Fruit fly (Drosophila melanogaster) whole organism, adult: Measurements from ENCODE around the gene CG45544.

Source experiments
- CG11617 ChIP-seq: fragments of 200-800 bp; sonication (Bioruptor generic); optimal IDR thresholded peaks from 2 replicates; lab custom pipeline; 2017; ENCODE audit warnings: mild to moderate bottlenecking, missing biosample characterization, missing genetic modification reagents, missing genetic modification characterization
- CG12768 ChIP-seq: fragments of 200-800 bp; sonication (Bioruptor generic); optimal IDR thresholded peaks from 2 replicates; lab custom pipeline; 2017; ENCODE audit warnings: missing biosample characterization, missing genetic modification characterization, mild to moderate bottlenecking, moderate library complexity, missing genetic modification reagents
- CG14711 ChIP-seq: fragments of 200-800 bp; sonication (Bioruptor generic); optimal IDR thresholded peaks from 2 replicates; lab custom pipeline; 2018; ENCODE audit warnings: missing biosample characterization, mild to moderate bottlenecking, missing genetic modification characterization, moderate library complexity
- CG1620 ChIP-seq: fragments of 200-800 bp; sonication (Bioruptor generic); optimal IDR thresholded peaks from 2 replicates; lab custom pipeline; 2016; ENCODE audit warnings: missing biosample characterization, missing genetic modification characterization
- CG33017 ChIP-seq: fragments of 200-800 bp; sonication (Bioruptor generic); optimal IDR thresholded peaks from 2 replicates; lab custom pipeline; 2018; ENCODE audit warnings: missing biosample characterization, mild to moderate bottlenecking, missing genetic modification characterization, moderate library complexity
- CG7045 ChIP-seq: fragments of 200-800 bp; sonication (Bioruptor generic); optimal IDR thresholded peaks from 2 replicates; lab custom pipeline; 2017; ENCODE audit warnings: missing biosample characterization, mild to moderate bottlenecking, missing genetic modification characterization
- CG7101 ChIP-seq: fragments of 200-800 bp; sonication (Bioruptor generic); optimal IDR thresholded peaks from 2 replicates; lab custom pipeline; 2018; ENCODE audit warnings: missing biosample characterization, mild to moderate bottlenecking, missing genetic modification characterization, moderate library complexity
- Clk ChIP-seq: fragments of 200-800 bp; sonication (Bioruptor generic); optimal IDR thresholded peaks from 2 replicates; lab custom pipeline; 2017; ENCODE audit warnings: missing biosample characterization, missing genetic modification characterization
- Crg-1 ChIP-seq: fragments of 200-800 bp; sonication (Bioruptor generic); optimal IDR thresholded peaks from 2 replicates; lab custom pipeline; 2016; ENCODE audit warnings: missing biosample characterization, missing genetic modification characterization
- Mnt ChIP-seq: fragments of 200-800 bp; sonication (Bioruptor generic); optimal IDR thresholded peaks from 2 replicates; lab custom pipeline; 2016; ENCODE audit warnings: missing biosample characterization, mild to moderate bottlenecking, missing genetic modification characterization
- bab1 ChIP-seq: fragments of 200-800 bp; sonication (Bioruptor generic); optimal IDR thresholded peaks from 3 replicates; lab custom pipeline; 2019; ENCODE audit warnings: missing biosample characterization, mild to moderate bottlenecking, missing genetic modification characterization, moderate library complexity
- cic ChIP-seq: fragments of 200-800 bp; sonication (Bioruptor generic); optimal IDR thresholded peaks from 2 replicates; lab custom pipeline; 2017; ENCODE audit warnings: missing biosample characterization, mild to moderate bottlenecking, missing genetic modification characterization, moderate library complexity
- cnc ChIP-seq, 2 experiments: fragments of >200 bp; optimal IDR thresholded peaks; 2 replicates each; lab custom pipeline; 2017
- kay ChIP-seq: fragments of 200-800 bp; sonication (Bioruptor generic); peaks from one replicate; lab custom pipeline; 2016; ENCODE audit warnings: missing biosample characterization, missing genetic modification characterization, borderline replicate concordance
- ovo ChIP-seq: fragments of 200-800 bp; sonication (Bioruptor generic); optimal IDR thresholded peaks from 2 replicates; lab custom pipeline; 2016; ENCODE audit warnings: missing biosample characterization, missing genetic modification characterization
- pad ChIP-seq: fragments of 200-800 bp; sonication (Bioruptor generic); optimal IDR thresholded peaks from 3 replicates; lab custom pipeline; 2017; ENCODE audit warnings: missing biosample characterization, missing genetic modification characterization, mild to moderate bottlenecking, moderate library complexity, missing genetic modification reagents
- tj ChIP-seq: fragments of 200-800 bp; sonication (Bioruptor generic); optimal IDR thresholded peaks from 3 replicates; lab custom pipeline; 2017; ENCODE audit warnings: missing biosample characterization, mild to moderate bottlenecking, missing genetic modification characterization, moderate library complexity
- toe ChIP-seq: fragments of 200-800 bp; sonication (Bioruptor generic); optimal IDR thresholded peaks from 2 replicates; lab custom pipeline; 2016; ENCODE audit warnings: missing biosample characterization, missing genetic modification characterization

CG45544 gene

dm6 chr3R:29251418-29251817 lies 4.9 kb upstream of the CG45544 start:
- TF ChIP-seq CG14711 (no peak), bab1 (GFP tag; lab: Kevin White, UChicago) (peak; percentile 53)

dm6 chr3R:29253874-29254273 lies 2.4 kb upstream of the CG45544 start:
- TF ChIP-seq CG33017 (no peak), cic (GFP tag; lab: Kevin White, UChicago) (no peak), CG12768 (GFP tag; lab: Kevin White, UChicago) (no peak), CG11617 (GFP tag; lab: Kevin White, UChicago) (no peak), CG1620 (GFP tag; lab: Kevin White, UChicago) (no peak), toe (GFP tag; lab: Kevin White, UChicago) (no peak), tj (GFP tag; lab: Kevin White, UChicago) (no peak), CG7045 (no peak), Crg-1 (GFP tag; lab: Kevin White, UChicago) (no peak), Mnt (GFP tag; lab: Kevin White, UChicago) (no peak), CG7101 (no peak), pad (GFP tag; lab: Kevin White, UChicago) (no peak), ovo (GFP tag; lab: Kevin White, UChicago) (no peak)

DNA sequence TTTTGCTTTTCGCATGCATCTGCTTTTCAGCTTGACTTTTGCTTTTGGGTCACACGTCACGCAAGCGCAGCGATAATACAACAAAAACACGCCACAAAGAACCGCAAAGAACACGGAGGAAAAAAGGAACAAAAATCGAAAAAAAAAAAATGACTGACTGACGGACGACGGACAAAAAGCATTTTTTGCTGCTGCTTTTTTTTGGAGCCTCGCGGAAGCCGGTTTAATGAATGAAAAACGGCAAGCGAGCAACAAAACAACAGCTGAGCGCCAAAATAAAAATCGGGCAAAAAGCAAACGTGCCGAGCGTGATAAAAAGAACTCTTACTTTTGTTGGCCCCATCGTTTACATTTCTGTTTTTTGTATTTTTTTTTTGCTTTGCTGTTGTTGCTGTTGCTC lies 1.9 kb upstream of the CG45544 start:
- TF ChIP-seq CG7101 = no peak
- peak; percentile 29 for TF ChIP-seq tj (GFP tag; lab: Kevin White, UChicago)

DNA sequence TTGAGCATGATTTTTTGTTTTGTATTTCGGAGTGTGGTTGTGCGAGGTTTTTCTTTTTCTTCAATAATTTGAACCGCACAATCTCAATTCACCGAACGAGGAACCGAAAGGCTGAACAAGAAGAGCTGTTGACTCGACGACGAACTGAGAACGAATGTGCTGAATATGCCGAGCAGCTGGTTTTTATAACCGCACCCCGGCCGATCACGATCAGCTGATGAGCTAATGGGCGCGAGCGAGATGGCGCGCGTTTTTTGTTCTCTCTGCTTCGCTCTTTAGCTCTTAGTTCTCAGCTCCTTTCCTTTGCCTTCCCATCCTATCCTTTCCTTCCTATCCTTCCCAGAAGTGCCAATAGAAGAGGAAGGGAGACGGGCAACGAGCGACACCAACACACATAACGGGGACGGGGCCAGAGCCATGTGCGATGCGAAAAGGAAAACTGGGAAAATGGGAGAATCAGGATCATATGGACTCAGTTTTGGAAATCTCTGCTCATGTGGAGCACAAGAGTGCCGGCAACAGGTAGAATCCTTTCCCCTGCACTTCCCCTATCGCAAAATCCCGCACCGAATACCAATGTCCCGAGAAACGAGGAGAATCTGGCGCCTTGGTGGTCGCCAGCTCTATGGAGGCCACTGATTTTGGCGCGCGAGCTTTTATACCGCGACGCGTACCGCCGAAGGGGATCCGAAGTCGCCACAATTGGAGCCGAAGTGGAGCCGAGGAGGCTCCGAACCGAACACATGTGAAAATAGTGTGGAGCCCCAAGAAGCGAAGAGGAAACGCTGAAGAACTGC lies 921 bp upstream of the CG45544 start, which contains the start of gene stg:
Gene stg (minus strand): TSS at position 635 of the 797 bp plus-strand sequence.
- TF ChIP-seq ovo (GFP tag; lab: Kevin White, UChicago) = peak; percentile 37
- no peak for TF ChIP-seq kay (GFP tag; lab: Kevin White, UChicago)
- peak; percentile 69 for TF ChIP-seq pad (GFP tag; lab: Kevin White, UChicago)

dm6 chr3R:29256811-29257439 lies 640 bp downstream of the CG45544 start:
- no peak for TF ChIP-seq CG12768 (GFP tag; lab: Kevin White, UChicago)
- TF ChIP-seq toe (GFP tag; lab: Kevin White, UChicago) = no peak
- no peak for TF ChIP-seq cnc (optimal IDR thresholded peaks at IDR 0.05; lab: Kevin White, UChicago)
- no peak for TF ChIP-seq Mnt (GFP tag; lab: Kevin White, UChicago)
- TF ChIP-seq CG33017 = no peak
- no peak for TF ChIP-seq pad (GFP tag; lab: Kevin White, UChicago)
- TF ChIP-seq tj (GFP tag; lab: Kevin White, UChicago) = peak; percentile 44
- TF ChIP-seq Clk (GFP tag; lab: Kevin White, UChicago) = no peak
- no peak for TF ChIP-seq CG14711

dm6 chr3R:29257890-29258691 lies 1.8 kb downstream of the CG45544 start:
- TF ChIP-seq pad (GFP tag; lab: Kevin White, UChicago) = peak; percentile 69
- TF ChIP-seq CG14711 = no peak

dm6 chr3R:29259466-29260132 lies 3.3 kb downstream of the CG45544 start:
- TF ChIP-seq Mnt (GFP tag; lab: Kevin White, UChicago) = no peak
- TF ChIP-seq CG1620 (GFP tag; lab: Kevin White, UChicago) = no peak
- no peak for TF ChIP-seq kay (GFP tag; lab: Kevin White, UChicago)
- TF ChIP-seq ovo (GFP tag; lab: Kevin White, UChicago) = no peak
- TF ChIP-seq CG11617 (GFP tag; lab: Kevin White, UChicago) = no peak
- TF ChIP-seq toe (GFP tag; lab: Kevin White, UChicago) = no peak
- TF ChIP-seq pad (GFP tag; lab: Kevin White, UChicago) = no peak
- TF ChIP-seq cnc (optimal IDR thresholded peaks at IDR 0.05; lab: Kevin White, UChicago) = no peak
- TF ChIP-seq tj (GFP tag; lab: Kevin White, UChicago) = no peak
- TF ChIP-seq cic (GFP tag; lab: Kevin White, UChicago) = no peak
- no peak for TF ChIP-seq Clk (GFP tag; lab: Kevin White, UChicago)
- TF ChIP-seq Crg-1 (GFP tag; lab: Kevin White, UChicago) = no peak
- no peak for TF ChIP-seq bab1 (GFP tag; lab: Kevin White, UChicago)
